Worm (Caenorhabditis elegans) whole organism, L4/young adult: ENCODE measurements around the gene rgr-1.

Source experiments
- W03F9.2 ChIP-seq: fragments of 150-350 bp; optimal IDR thresholded peaks from 2 replicates; lab custom pipeline; 2014; ENCODE audit warnings: missing biosample characterization, missing genetic modification characterization
- dao-5 ChIP-seq: sonication (generic microtip); optimal IDR thresholded peaks from 2 replicates; lab custom pipeline; 2016; ENCODE audit warnings: missing genotype, missing genetic modification characterization, moderate library complexity, missing compliant biosample characterization
- him-1 ChIP-seq: sonication (generic microtip); optimal IDR thresholded peaks from 2 replicates; lab custom pipeline; 2016; ENCODE audit warnings: missing genotype, missing genetic modification reagents, missing genetic modification characterization, missing compliant biosample characterization

ce11 chrIII:9450933-9451332 lies 57.4 kb downstream of the rgr-1 start:
- no peak for TF ChIP-seq W03F9.2 (tag; lab: Kevin White, UChicago)
- TF ChIP-seq dao-5 (tag; lab: Kevin White, UChicago), result no peak
- no peak for TF ChIP-seq him-1 (tag; lab: Kevin White, UChicago)
